Fruit fly (Drosophila melanogaster) whole organism, embryonic: ENCODE measurements around the gene RpLP1.

ENCODE experiments used
- Ada2b ChIP-seq: fragments of 200-800 bp; sonication (Bioruptor generic); IDR thresholded peaks from 2 replicates; pipeline ENCODE4 v1.3.6; 2022; ENCODE audit warnings: missing biosample characterization, missing genetic modification characterization
- Awh ChIP-seq: fragments of 200-800 bp; sonication (Bioruptor generic); IDR thresholded peaks from 2 replicates; pipeline ENCODE4, ENCODE4 v1.3.6; 2022; ENCODE audit warnings: missing biosample characterization, missing genetic modification characterization
- Bgb ChIP-seq: fragments of 200-800 bp; sonication (Bioruptor generic); IDR thresholded peaks from 2 replicates; pipeline ENCODE4 v1.3.6; 2022; ENCODE audit warnings: missing biosample characterization, missing genetic modification characterization; ENCODE audit not compliant: partially characterized antibody
- CG10274 ChIP-seq: fragments of 200-800 bp; sonication (Bioruptor generic); optimal IDR thresholded peaks from 3 replicates; lab custom pipeline; 2017; ENCODE audit warnings: missing biosample characterization, mild to moderate bottlenecking, missing genetic modification characterization
- CG11085 ChIP-seq: fragments of 200-800 bp; sonication (Bioruptor generic); IDR thresholded peaks from 2 replicates; pipeline ENCODE4 v1.3.6; 2022; ENCODE audit warnings: missing biosample characterization, missing genetic modification characterization
- CG12071 ChIP-seq: fragments of 200-800 bp; sonication (Bioruptor generic); optimal IDR thresholded peaks from 3 replicates; lab custom pipeline; 2018; ENCODE audit warnings: missing biosample characterization, mild to moderate bottlenecking, missing genetic modification characterization
- CG16863 ChIP-seq: fragments of 200-800 bp; sonication (Bioruptor generic); optimal IDR thresholded peaks from 3 replicates; lab custom pipeline; 2016; ENCODE audit warnings: missing biosample characterization, missing genetic modification characterization
- CG17568 ChIP-seq: fragments of 200-800 bp; sonication (Bioruptor generic); optimal IDR thresholded peaks from 2 replicates; lab custom pipeline; 2018; ENCODE audit warnings: missing biosample characterization, mild to moderate bottlenecking, missing genetic modification characterization, moderate library complexity
- CG18619 ChIP-seq: fragments of 200-800 bp; sonication (Bioruptor generic); optimal IDR thresholded peaks from 3 replicates; lab custom pipeline; 2017; ENCODE audit warnings: missing biosample characterization, mild to moderate bottlenecking, missing genetic modification characterization
- CG30020 ChIP-seq: fragments of 200-800 bp; optimal IDR thresholded peaks from 2 replicates; lab custom pipeline; 2019; ENCODE audit warnings: missing biosample characterization, mild to moderate bottlenecking, missing genetic modification characterization, moderate library complexity
- CG32772 ChIP-seq: fragments of 200-800 bp; sonication (Bioruptor generic); IDR thresholded peaks from 2 replicates; pipeline ENCODE4 v1.3.6; 2022; ENCODE audit warnings: missing biosample characterization, missing genetic modification characterization
- CG4328 ChIP-seq: fragments of 200-800 bp; sonication (Bioruptor generic); optimal IDR thresholded peaks from 3 replicates; lab custom pipeline; 2017; ENCODE audit warnings: missing biosample characterization, missing genetic modification reagents, missing genetic modification characterization
- CG43689 ChIP-seq: fragments of 200-800 bp; sonication (Bioruptor generic); IDR thresholded peaks from 2 replicates; pipeline ENCODE4 v1.3.6; 2022; ENCODE audit warnings: missing biosample characterization, missing genetic modification characterization
- CG4424 ChIP-seq: fragments of 200-800 bp; sonication (Bioruptor generic); optimal IDR thresholded peaks from 3 replicates; lab custom pipeline; 2016; ENCODE audit warnings: missing biosample characterization, missing genetic modification characterization
- CG5953 ChIP-seq: fragments of 200-800 bp; sonication (Bioruptor generic); IDR thresholded peaks from 2 replicates; pipeline ENCODE4 v1.3.6; 2022; ENCODE audit warnings: missing biosample characterization, missing genetic modification characterization
- CG6272 ChIP-seq: fragments of 200-800 bp; sonication (Bioruptor generic); IDR thresholded peaks from 2 replicates; pipeline ENCODE4 v1.3.6; 2022; ENCODE audit warnings: missing biosample characterization, missing genetic modification characterization
- CG6689 ChIP-seq: fragments of 200-800 bp; sonication (Bioruptor generic); IDR thresholded peaks from 2 replicates; pipeline ENCODE4 v1.3.6; 2022; ENCODE audit warnings: missing biosample characterization, missing genetic modification characterization
- CG8924 ChIP-seq: fragments of 200-800 bp; optimal IDR thresholded peaks from 3 replicates; lab custom pipeline; 2019; ENCODE audit warnings: missing biosample characterization, mild to moderate bottlenecking, missing genetic modification characterization, moderate library complexity
- CG9932 ChIP-seq: fragments of 200-800 bp; sonication (Bioruptor generic); IDR thresholded peaks from 2 replicates; pipeline ENCODE4 v1.3.6; 2022; ENCODE audit warnings: missing biosample characterization, missing genetic modification characterization
- Dbx ChIP-seq: fragments of 200-800 bp; sonication (Bioruptor generic); IDR thresholded peaks from 3 replicates; pipeline ENCODE4 v1.3.6; 2022; ENCODE audit warnings: missing biosample characterization, missing genetic modification characterization
- Dek ChIP-seq: fragments of 200-800 bp; sonication (Bioruptor generic); optimal IDR thresholded peaks from 3 replicates; lab custom pipeline; 2019; ENCODE audit warnings: missing biosample characterization, mild to moderate bottlenecking, missing genetic modification characterization, moderate library complexity
- Dfd ChIP-seq, 2 experiments: fragments of >200 bp; optimal IDR thresholded peaks; 2 replicates each; lab custom pipeline; 2017; ENCODE audit warnings: missing biosample characterization in 2 of 2, missing genetic modification characterization in 2 of 2
- ERR ChIP-seq: fragments of 200-800 bp; sonication (Bioruptor generic); optimal IDR thresholded peaks from 2 replicates; lab custom pipeline; 2016; ENCODE audit warnings: missing biosample characterization, missing genetic modification characterization
- Fer1 ChIP-seq: fragments of 200-800 bp; sonication (Bioruptor generic); optimal IDR thresholded peaks from 2 replicates; lab custom pipeline; 2017; ENCODE audit warnings: missing biosample characterization, mild to moderate bottlenecking, missing genetic modification characterization
- HHEX ChIP-seq: fragments of 200-800 bp; sonication (Bioruptor generic); optimal IDR thresholded peaks from 3 replicates; lab custom pipeline; 2017; ENCODE audit warnings: missing biosample characterization, mild to moderate bottlenecking, missing genetic modification characterization, missing genetic modification reagents
- NC2β ChIP-seq: fragments of 200-800 bp; sonication (Bioruptor generic); optimal IDR thresholded peaks from 2 replicates; lab custom pipeline; 2016; ENCODE audit warnings: missing biosample characterization, missing genetic modification characterization
- Poxn ChIP-seq: fragments of 200-800 bp; sonication (Bioruptor generic); IDR thresholded peaks from 2 replicates; pipeline ENCODE4 v1.3.6; 2022; ENCODE audit warnings: missing biosample characterization, missing genetic modification characterization
- Sox102F ChIP-seq: fragments of 200-800 bp; sonication (Bioruptor generic); optimal IDR thresholded peaks from 2 replicates; lab custom pipeline; 2018; ENCODE audit warnings: missing biosample characterization, mild to moderate bottlenecking, missing genetic modification characterization, moderate library complexity
- Xrp1 ChIP-seq: fragments of 200-800 bp; sonication (Bioruptor generic); IDR thresholded peaks from 2 replicates; pipeline ENCODE4 v1.3.6; 2022; ENCODE audit warnings: missing biosample characterization, missing genetic modification characterization
- ara ChIP-seq: fragments of 200-800 bp; sonication (Bioruptor generic); IDR thresholded peaks from 2 replicates; pipeline ENCODE4 v1.3.6; 2022; ENCODE audit warnings: missing biosample characterization, missing genetic modification characterization
- az2 ChIP-seq: fragments of 200-800 bp; sonication (Bioruptor generic); optimal IDR thresholded peaks from 3 replicates; lab custom pipeline; 2016; ENCODE audit warnings: missing biosample characterization, missing genetic modification characterization
- bbx ChIP-seq: fragments of 200-800 bp; sonication (Bioruptor generic); IDR thresholded peaks from 2 replicates; pipeline ENCODE4 v1.3.6; 2022; ENCODE audit warnings: missing biosample characterization, missing genetic modification characterization; ENCODE audit not compliant: partially characterized antibody
- dmrt11E ChIP-seq: fragments of 200-800 bp; sonication (Bioruptor generic); optimal IDR thresholded peaks from 3 replicates; lab custom pipeline; 2018; ENCODE audit warnings: missing biosample characterization, mild to moderate bottlenecking, missing genetic modification characterization, moderate library complexity
- grau ChIP-seq: fragments of 200-800 bp; optimal IDR thresholded peaks from 3 replicates; lab custom pipeline; 2019; ENCODE audit warnings: missing biosample characterization, mild to moderate bottlenecking, missing genetic modification characterization, moderate library complexity
- grn ChIP-seq: fragments of 200-800 bp; sonication (Bioruptor generic); optimal IDR thresholded peaks from 3 replicates; lab custom pipeline; 2017; ENCODE audit warnings: missing biosample characterization, missing genetic modification characterization
- hkb ChIP-seq, 2 experiments: fragments of 200-800 bp in 1 of 2; fragments of >200 bp in 1 of 2; sonication (Bioruptor generic) in 1 of 2; IDR thresholded peaks in 1 of 2; optimal IDR thresholded peaks in 1 of 2; 2 replicates each; pipeline versions ENCODE4 v1.3.6 to Lab custom; 2017 to 2022; ENCODE audit warnings: missing biosample characterization in 1 of 2, missing genetic modification characterization in 1 of 2
- lilli ChIP-seq: fragments of 200-800 bp; sonication (Bioruptor generic); optimal IDR thresholded peaks from 3 replicates; lab custom pipeline; 2016; ENCODE audit warnings: missing biosample characterization, missing genetic modification characterization
- lola ChIP-seq, 3 experiments: fragments of >200 bp in 2 of 3; fragments of 200-800 bp in 1 of 3; sonication (Bioruptor generic) in 1 of 3; optimal IDR thresholded peaks; 2 replicates each; lab custom pipeline; 2017 to 2019; ENCODE audit warnings: missing biosample characterization in 3 of 3, missing genetic modification characterization in 3 of 3, mild to moderate bottlenecking in 1 of 3, moderate library complexity in 1 of 3
- mld ChIP-seq: fragments of 200-800 bp; sonication (Bioruptor generic); IDR thresholded peaks from 3 replicates; pipeline ENCODE4 v1.3.6; 2022; ENCODE audit warnings: missing biosample characterization, missing genetic modification characterization; ENCODE audit not compliant: partially characterized antibody
- onecut ChIP-seq: fragments of 200-800 bp; sonication (Bioruptor generic); IDR thresholded peaks from 2 replicates; pipeline ENCODE4 v1.3.6; 2022; ENCODE audit warnings: missing biosample characterization, missing genetic modification characterization
- org-1 ChIP-seq: fragments of 200-800 bp; sonication (Bioruptor generic); optimal IDR thresholded peaks from 2 replicates; lab custom pipeline; 2017; ENCODE audit warnings: missing biosample characterization, missing genetic modification characterization
- otp ChIP-seq: fragments of 200-800 bp; sonication (Bioruptor generic); IDR thresholded peaks from 3 replicates; pipeline ENCODE4, ENCODE4 v1.3.6; 2022; ENCODE audit warnings: missing biosample characterization, missing genetic modification characterization
- psq ChIP-seq: fragments of 200-800 bp; sonication (Bioruptor generic); optimal IDR thresholded peaks from 2 replicates; lab custom pipeline; 2017; ENCODE audit warnings: missing biosample characterization, missing genetic modification characterization
- ro ChIP-seq: fragments of 200-800 bp; sonication (Bioruptor generic); IDR thresholded peaks from 2 replicates; pipeline ENCODE4 v1.3.6; 2022; ENCODE audit warnings: missing biosample characterization, missing genetic modification characterization
- stwl ChIP-seq: fragments of 200-800 bp; sonication (Bioruptor generic); optimal IDR thresholded peaks from 3 replicates; lab custom pipeline; 2018; ENCODE audit warnings: missing biosample characterization, mild to moderate bottlenecking, missing genetic modification characterization, moderate library complexity
- ttk ChIP-seq: fragments of 200-800 bp; sonication (Bioruptor generic); IDR thresholded peaks from 2 replicates; pipeline ENCODE4 v2.1.2; 2022; ENCODE audit warnings: missing biosample characterization, missing genetic modification characterization
- tx ChIP-seq: fragments of 200-800 bp; sonication (Bioruptor generic); optimal IDR thresholded peaks from 2 replicates; lab custom pipeline; 2016; ENCODE audit warnings: missing biosample characterization, missing genetic modification characterization
- vnd ChIP-seq: fragments of 200-800 bp; sonication (Bioruptor generic); IDR thresholded peaks from 3 replicates; pipeline ENCODE4 v1.3.6; 2022; ENCODE audit warnings: missing biosample characterization, missing genetic modification characterization; ENCODE audit not compliant: partially characterized antibody
- zfh2 ChIP-seq: fragments of 200-800 bp; sonication (Bioruptor generic); optimal IDR thresholded peaks from 2 replicates; lab custom pipeline; 2016; ENCODE audit warnings: missing biosample characterization, missing genetic modification characterization

Gene RpLP1

DNA sequence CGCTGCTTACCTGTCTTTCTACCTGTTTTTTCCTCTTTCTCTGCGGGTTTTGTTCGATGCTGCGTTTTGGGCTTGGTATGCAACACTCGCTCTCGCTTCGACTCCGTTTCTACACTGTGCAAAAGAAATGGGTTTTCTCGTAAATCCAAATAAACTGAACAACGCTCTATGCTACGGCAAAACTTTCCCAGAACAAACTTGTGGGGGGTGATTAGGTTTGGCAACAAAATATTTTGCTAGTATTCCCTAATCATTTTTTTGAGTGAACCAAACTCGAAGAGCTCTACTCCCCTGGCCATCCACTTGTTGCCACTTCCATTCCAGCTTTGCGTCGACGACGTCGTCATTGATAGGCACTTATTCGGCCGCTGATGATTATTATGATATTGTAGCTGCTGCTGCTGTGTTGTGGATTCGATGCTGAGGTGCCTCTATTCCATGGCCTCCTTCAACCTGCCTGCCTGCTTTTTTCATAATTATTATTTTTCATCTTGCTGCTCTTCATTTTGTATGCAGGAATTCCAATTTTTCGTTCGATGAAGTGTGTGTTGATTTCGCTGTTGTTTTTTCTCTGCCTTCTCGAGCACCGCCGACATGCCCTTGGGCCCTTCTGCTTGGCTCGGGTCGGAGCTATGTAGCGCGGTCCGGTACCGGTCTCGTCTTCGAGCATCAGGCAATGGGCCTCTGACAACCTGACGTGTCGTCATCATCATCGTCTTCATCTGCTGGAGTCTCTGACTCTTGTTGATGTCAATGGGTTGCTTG lies 22.4 kb downstream of the RpLP1 start (continued):
- TF ChIP-seq onecut: peak; percentile 80
- no peak for TF ChIP-seq CG9932 (GFP tag; lab: Robert Waterston, UW)
- TF ChIP-seq dmrt11E: peak; percentile 90
- TF ChIP-seq Poxn (GFP tag; lab: Robert Waterston, UW): no peak
- peak; percentile 83 for TF ChIP-seq NC2β (GFP tag; lab: Kevin White, UChicago)
- peak; percentile 88 for TF ChIP-seq CG6689
- peak; percentile 74 for TF ChIP-seq lilli
- peak; percentile 7; the same call in 1 of the 2 replicates for TF ChIP-seq CG11085 (GFP tag; lab: Robert Waterston, UW)
- TF ChIP-seq Awh: peak; percentile 76
- no peak for TF ChIP-seq CG17568 (GFP tag; lab: Kevin White, UChicago)
- no peak for TF ChIP-seq Dfd (GFP tag; optimal IDR thresholded peaks at IDR 0.05; lab: Kevin White, UChicago)
- TF ChIP-seq Ada2b (GFP tag; lab: Robert Waterston, UW): peak; percentile 49
- TF ChIP-seq bbx (GFP tag; lab: Robert Waterston, UW): no peak
- peak; percentile 90 for TF ChIP-seq Sox102F (GFP tag; lab: Kevin White, UChicago)
- peak; percentile 73 for TF ChIP-seq CG12071 (GFP tag; lab: Kevin White, UChicago)
- peak; percentile 76 for TF ChIP-seq grau
- TF ChIP-seq CG10274 (GFP tag; lab: Kevin White, UChicago): no peak
- TF ChIP-seq ERR (GFP tag; lab: Kevin White, UChicago): peak; percentile 27
- peak; percentile 86 for TF ChIP-seq az2
- TF ChIP-seq CG8924 (tag; lab: Kevin White, UChicago): peak; percentile 84
- TF ChIP-seq ttk (GFP tag; lab: Robert Waterston, UW): peak; percentile 87
- peak; percentile 66 for TF ChIP-seq psq (GFP tag; lab: Kevin White, UChicago)
- no peak for TF ChIP-seq CG30020 (tag; lab: Kevin White, UChicago)
- TF ChIP-seq CG43689 (GFP tag; lab: Robert Waterston, UW): peak; percentile 28; the same call in 1 of the 2 replicates
- TF ChIP-seq ara (GFP tag; lab: Robert Waterston, UW): peak; percentile 93
- TF ChIP-seq Dbx (GFP tag; lab: Robert Waterston, UW): no peak
- peak; percentile 62; the same call in 1 of the 2 replicates for TF ChIP-seq ro (GFP tag; lab: Robert Waterston, UW)
- peak; percentile 65 for TF ChIP-seq CG6272 (GFP tag; lab: Robert Waterston, UW)
- TF ChIP-seq zfh2 (GFP tag; lab: Kevin White, UChicago): no peak
- TF ChIP-seq CG32772 (GFP tag; lab: Robert Waterston, UW): peak; percentile 81
- TF ChIP-seq lola (GFP tag; optimal IDR thresholded peaks at IDR 0.05; lab: Kevin White, UChicago): peak in 1 of 3 experiments; percentile 82
- peak; percentile 93 for TF ChIP-seq Xrp1 (GFP tag; lab: Robert Waterston, UW)
- peak; percentile 87 for TF ChIP-seq CG4424
- no peak for TF ChIP-seq CG4328 (GFP tag; lab: Kevin White, UChicago)
- peak; percentile 70 for TF ChIP-seq org-1 (GFP tag; lab: Kevin White, UChicago)
- TF ChIP-seq CG18619 (GFP tag; lab: Kevin White, UChicago): peak; percentile 56
- peak; percentile 88 for TF ChIP-seq otp (GFP tag; lab: Robert Waterston, UW)
- TF ChIP-seq Fer1 (GFP tag; lab: Kevin White, UChicago): no peak
- TF ChIP-seq HHEX (GFP tag; lab: Kevin White, UChicago): peak; percentile 71
- no peak for TF ChIP-seq vnd (GFP tag; lab: Robert Waterston, UW)
- TF ChIP-seq CG5953 (GFP tag; lab: Robert Waterston, UW): peak; percentile 92
- no peak for TF ChIP-seq grn (GFP tag; lab: Kevin White, UChicago)
- peak; percentile 23 for TF ChIP-seq stwl (tag; lab: Kevin White, UChicago)
- no peak for TF ChIP-seq Bgb
- TF ChIP-seq mld: no peak
- TF ChIP-seq CG16863 (GFP tag; lab: Kevin White, UChicago): peak; percentile 86
- no peak for TF ChIP-seq hkb (optimal IDR thresholded peaks at IDR 0.05; lab: Kevin White, UChicago)
- peak; percentile 88 for TF ChIP-seq hkb (GFP tag; IDR thresholded peaks at IDR 0.05; lab: Robert Waterston, UW)
- peak; percentile 50 for TF ChIP-seq tx
- TF ChIP-seq Dek (tag; lab: Kevin White, UChicago): peak; percentile 51
